Fruit fly (Drosophila melanogaster) whole organism, embryonic: Measurements from ENCODE around the gene Gs2.

Source experiments
- B-H2 ChIP-seq: fragments of 200-800 bp; sonication (Bioruptor generic); optimal IDR thresholded peaks from 2 replicates; lab custom pipeline; 2018; ENCODE audit warnings: missing biosample characterization, mild to moderate bottlenecking, missing genetic modification characterization
- Bdp1 ChIP-seq: fragments of 200-800 bp; sonication (Bioruptor generic); optimal IDR thresholded peaks from 3 replicates; lab custom pipeline; 2016; ENCODE audit warnings: missing biosample characterization, missing genetic modification characterization
- C15 ChIP-seq: fragments of 200-800 bp; sonication (Bioruptor generic); IDR thresholded peaks from 3 replicates; pipeline ENCODE4 v1.3.6; 2022; ENCODE audit warnings: missing biosample characterization, missing genetic modification characterization
- CG10209 ChIP-seq: fragments of 200-800 bp; sonication (Bioruptor generic); optimal IDR thresholded peaks from 3 replicates; lab custom pipeline; 2017; ENCODE audit warnings: missing biosample characterization, mild to moderate bottlenecking, missing genetic modification characterization, missing genetic modification reagents
- CG10366 ChIP-seq: fragments of 200-800 bp; sonication (Bioruptor generic); IDR thresholded peaks from 2 replicates; pipeline ENCODE4 v1.3.6; 2022; ENCODE audit warnings: missing biosample characterization, missing genetic modification characterization
- CG11093 ChIP-seq: fragments of 200-800 bp; sonication (Bioruptor generic); IDR thresholded peaks from 3 replicates; pipeline ENCODE4 v1.3.6; 2022; ENCODE audit warnings: missing biosample characterization, missing genetic modification characterization
- CG12104 ChIP-seq: fragments of 200-800 bp; sonication (Bioruptor generic); optimal IDR thresholded peaks from 3 replicates; lab custom pipeline; 2016; ENCODE audit warnings: missing biosample characterization, missing genetic modification characterization
- CG12659 ChIP-seq: fragments of 200-800 bp; sonication (Bioruptor generic); optimal IDR thresholded peaks from 3 replicates; lab custom pipeline; 2017; ENCODE audit warnings: mild to moderate bottlenecking, missing biosample characterization, missing genetic modification reagents, missing genetic modification characterization
- CG14014 ChIP-seq: fragments of 200-800 bp; sonication (Bioruptor generic); IDR thresholded peaks from 2 replicates; pipeline ENCODE4 v1.3.6; 2022; ENCODE audit warnings: missing biosample characterization, missing genetic modification characterization
- CG16815 ChIP-seq: fragments of 200-800 bp; sonication (Bioruptor generic); optimal IDR thresholded peaks from 3 replicates; lab custom pipeline; 2017; ENCODE audit warnings: missing biosample characterization, mild to moderate bottlenecking, missing genetic modification characterization
- CG17186 ChIP-seq: fragments of 200-800 bp; sonication (Bioruptor generic); optimal IDR thresholded peaks from 3 replicates; lab custom pipeline; 2017; ENCODE audit warnings: missing biosample characterization, missing genetic modification reagents, missing genetic modification characterization
- CG18262 ChIP-seq: fragments of 200-800 bp; optimal IDR thresholded peaks from 3 replicates; lab custom pipeline; 2019; ENCODE audit warnings: missing biosample characterization, mild to moderate bottlenecking, missing genetic modification characterization, moderate library complexity
- CG1832 ChIP-seq: fragments of 200-800 bp; sonication (Bioruptor generic); optimal IDR thresholded peaks from 2 replicates; lab custom pipeline; 2017; ENCODE audit warnings: missing biosample characterization, mild to moderate bottlenecking, missing genetic modification characterization, inconsistent platforms
- CG2712 ChIP-seq: fragments of 200-800 bp; optimal IDR thresholded peaks from 3 replicates; lab custom pipeline; 2019; ENCODE audit warnings: missing biosample characterization, mild to moderate bottlenecking, missing genetic modification characterization, moderate library complexity
- CG2889 ChIP-seq: fragments of 200-800 bp; sonication (Bioruptor generic); IDR thresholded peaks from 3 replicates; pipeline ENCODE4 v1.3.6; 2022; ENCODE audit warnings: missing biosample characterization, missing genetic modification characterization
- CG3281 ChIP-seq: fragments of 200-800 bp; sonication (Bioruptor generic); optimal IDR thresholded peaks from 3 replicates; lab custom pipeline; 2017; ENCODE audit warnings: missing biosample characterization, mild to moderate bottlenecking, missing genetic modification characterization
- CG5180 ChIP-seq: fragments of 200-800 bp; sonication (Bioruptor generic); optimal IDR thresholded peaks from 3 replicates; lab custom pipeline; 2017; ENCODE audit warnings: missing biosample characterization, missing genetic modification characterization, mild to moderate bottlenecking, moderate library complexity, missing genetic modification reagents
- CG6175 ChIP-seq: fragments of 200-800 bp; sonication (Bioruptor generic); IDR thresholded peaks from 3 replicates; pipeline ENCODE4 v1.3.6; 2022; ENCODE audit warnings: missing biosample characterization, missing genetic modification characterization
- CG6254 ChIP-seq: fragments of 200-800 bp; sonication (Bioruptor generic); optimal IDR thresholded peaks from 3 replicates; lab custom pipeline; 2017; ENCODE audit warnings: mild to moderate bottlenecking, missing biosample characterization, missing genetic modification reagents, missing genetic modification characterization
- CG7839 ChIP-seq: fragments of 200-800 bp; sonication (Bioruptor generic); optimal IDR thresholded peaks from 3 replicates; lab custom pipeline; 2018; ENCODE audit warnings: missing biosample characterization, mild to moderate bottlenecking, missing genetic modification characterization, moderate library complexity
- CG8281 ChIP-seq: fragments of 200-800 bp; sonication (Bioruptor generic); optimal IDR thresholded peaks from 2 replicates; lab custom pipeline; 2018; ENCODE audit warnings: missing biosample characterization, mild to moderate bottlenecking, missing genetic modification characterization, moderate library complexity
- Dll ChIP-seq: fragments of 200-800 bp; sonication (Bioruptor generic); IDR thresholded peaks from 4 replicates; pipeline ENCODE4 v1.3.6; 2022; ENCODE audit warnings: missing biosample characterization, missing genetic modification characterization; ENCODE audit not compliant: partially characterized antibody
- H15 ChIP-seq: fragments of 200-800 bp; sonication (Bioruptor generic); IDR thresholded peaks from 3 replicates; pipeline ENCODE4 v1.3.6; 2022; ENCODE audit warnings: missing biosample characterization, missing genetic modification characterization
- Hr39 ChIP-seq: fragments of >200 bp; optimal IDR thresholded peaks from 2 replicates; lab custom pipeline; 2017
- MBD-R2 ChIP-seq: fragments of 200-800 bp; sonication (Bioruptor generic); IDR thresholded peaks from 2 replicates; pipeline ENCODE4 v1.3.6; 2022; ENCODE audit warnings: missing biosample characterization, missing genetic modification characterization
- NC2β ChIP-seq: fragments of 200-800 bp; sonication (Bioruptor generic); optimal IDR thresholded peaks from 2 replicates; lab custom pipeline; 2016; ENCODE audit warnings: missing biosample characterization, missing genetic modification characterization
- Neu2 ChIP-seq: fragments of 200-800 bp; sonication (Bioruptor generic); optimal IDR thresholded peaks from 3 replicates; lab custom pipeline; 2016; ENCODE audit warnings: missing biosample characterization, missing genetic modification characterization, borderline replicate concordance
- Stat92E ChIP-seq, 3 experiments: fragments of >200 bp in 2 of 3; fragments of 200-800 bp in 1 of 3; sonication (Bioruptor generic) in 1 of 3; optimal IDR thresholded peaks; 2 replicates each; lab custom pipeline; 2017 to 2019; ENCODE audit warnings: missing biosample characterization in 3 of 3, missing genetic modification characterization in 3 of 3, mild to moderate bottlenecking in 1 of 3, moderate library complexity in 1 of 3
- TFAM ChIP-seq: fragments of 200-800 bp; sonication (Bioruptor generic); optimal IDR thresholded peaks from 2 replicates; lab custom pipeline; 2017; ENCODE audit warnings: missing biosample characterization, missing genetic modification characterization, inconsistent platforms
- Xrp1 ChIP-seq: fragments of 200-800 bp; sonication (Bioruptor generic); IDR thresholded peaks from 2 replicates; pipeline ENCODE4 v1.3.6; 2022; ENCODE audit warnings: missing biosample characterization, missing genetic modification characterization
- abd-A ChIP-seq: fragments of 200-800 bp; sonication (Bioruptor generic); optimal IDR thresholded peaks from 3 replicates; lab custom pipeline; 2019; ENCODE audit warnings: missing biosample characterization, mild to moderate bottlenecking, missing genetic modification characterization, moderate library complexity
- bcd ChIP-seq: fragments of 200-800 bp; sonication (Bioruptor generic); optimal IDR thresholded peaks from 2 replicates; lab custom pipeline; 2017; ENCODE audit warnings: missing biosample characterization, mild to moderate bottlenecking, missing genetic modification characterization
- bigmax ChIP-seq: fragments of 200-800 bp; sonication (Bioruptor generic); optimal IDR thresholded peaks from 2 replicates; lab custom pipeline; 2018; ENCODE audit warnings: missing biosample characterization, mild to moderate bottlenecking, missing genetic modification characterization
- crol ChIP-seq: fragments of 200-800 bp; sonication (Bioruptor generic); IDR thresholded peaks from 2 replicates; pipeline ENCODE4 v1.3.6; 2022; ENCODE audit warnings: missing biosample characterization, missing genetic modification characterization
- cwo ChIP-seq: fragments of 200-800 bp; sonication (Bioruptor generic); optimal IDR thresholded peaks from 3 replicates; lab custom pipeline; 2017; ENCODE audit warnings: missing biosample characterization, missing genetic modification characterization, mild to moderate bottlenecking, moderate library complexity, missing genetic modification reagents
- dm ChIP-seq: fragments of 200-800 bp; sonication (Bioruptor generic); optimal IDR thresholded peaks from 3 replicates; lab custom pipeline; 2016; ENCODE audit warnings: missing biosample characterization, missing genetic modification characterization
- fd96Cb ChIP-seq: fragments of 200-800 bp; sonication (Bioruptor generic); optimal IDR thresholded peaks from 2 replicates; lab custom pipeline; 2018; ENCODE audit warnings: missing biosample characterization, mild to moderate bottlenecking, missing genetic modification characterization, moderate library complexity
- her ChIP-seq: fragments of 200-800 bp; sonication (Bioruptor generic); optimal IDR thresholded peaks from 2 replicates; lab custom pipeline; 2016; ENCODE audit warnings: missing biosample characterization, missing genetic modification characterization
- jing ChIP-seq: fragments of 200-800 bp; sonication (Bioruptor generic); optimal IDR thresholded peaks from 2 replicates; lab custom pipeline; 2018; ENCODE audit warnings: missing biosample characterization, mild to moderate bottlenecking, missing genetic modification characterization
- kah ChIP-seq: fragments of 200-800 bp; sonication (Bioruptor generic); optimal IDR thresholded peaks from 2 replicates; lab custom pipeline; 2018; ENCODE audit warnings: missing biosample characterization, mild to moderate bottlenecking, missing genetic modification characterization
- nau ChIP-seq: fragments of 200-800 bp; sonication (Bioruptor generic); optimal IDR thresholded peaks from 3 replicates; lab custom pipeline; 2017; ENCODE audit warnings: missing biosample characterization, mild to moderate bottlenecking, missing genetic modification characterization, missing genetic modification reagents
- nerfin-1 ChIP-seq: fragments of 200-800 bp; sonication (Bioruptor generic); optimal IDR thresholded peaks from 3 replicates; lab custom pipeline; 2019; ENCODE audit warnings: missing biosample characterization, mild to moderate bottlenecking, missing genetic modification characterization, moderate library complexity
- otp ChIP-seq: fragments of 200-800 bp; sonication (Bioruptor generic); IDR thresholded peaks from 3 replicates; pipeline ENCODE4, ENCODE4 v1.3.6; 2022; ENCODE audit warnings: missing biosample characterization, missing genetic modification characterization
- p53 ChIP-seq: fragments of 200-800 bp; sonication (Bioruptor generic); optimal IDR thresholded peaks from 2 replicates; lab custom pipeline; 2016; ENCODE audit warnings: missing biosample characterization, missing genetic modification characterization
- pho ChIP-seq: fragments of 200-800 bp; sonication (Bioruptor generic); optimal IDR thresholded peaks from 2 replicates; lab custom pipeline; 2016; ENCODE audit warnings: missing biosample characterization, missing genetic modification characterization
- pita ChIP-seq: fragments of 200-800 bp; sonication (Bioruptor generic); optimal IDR thresholded peaks from 2 replicates; lab custom pipeline; 2017; ENCODE audit warnings: missing biosample characterization, mild to moderate bottlenecking, missing genetic modification characterization
- rib ChIP-seq: fragments of 200-800 bp; sonication (Bioruptor generic); IDR thresholded peaks from 2 replicates; pipeline ENCODE4 v1.3.6; 2022; ENCODE audit warnings: missing biosample characterization, missing genetic modification characterization
- sim ChIP-seq: fragments of 200-800 bp; sonication (Bioruptor generic); IDR thresholded peaks from 2 replicates; pipeline ENCODE4 v1.3.6; 2022; ENCODE audit warnings: missing biosample characterization, missing genetic modification characterization
- tna ChIP-seq: fragments of 200-800 bp; sonication (Bioruptor generic); IDR thresholded peaks from 2 replicates; pipeline ENCODE4 v1.3.6; 2022; ENCODE audit warnings: missing biosample characterization, missing genetic modification characterization; ENCODE audit not compliant: partially characterized antibody
- zfh1 ChIP-seq: fragments of 200-800 bp; sonication (Bioruptor generic); IDR thresholded peaks from 3 replicates; pipeline ENCODE4 v1.3.6; 2022; ENCODE audit warnings: missing biosample characterization, missing genetic modification characterization

Gs2 gene

DNA sequence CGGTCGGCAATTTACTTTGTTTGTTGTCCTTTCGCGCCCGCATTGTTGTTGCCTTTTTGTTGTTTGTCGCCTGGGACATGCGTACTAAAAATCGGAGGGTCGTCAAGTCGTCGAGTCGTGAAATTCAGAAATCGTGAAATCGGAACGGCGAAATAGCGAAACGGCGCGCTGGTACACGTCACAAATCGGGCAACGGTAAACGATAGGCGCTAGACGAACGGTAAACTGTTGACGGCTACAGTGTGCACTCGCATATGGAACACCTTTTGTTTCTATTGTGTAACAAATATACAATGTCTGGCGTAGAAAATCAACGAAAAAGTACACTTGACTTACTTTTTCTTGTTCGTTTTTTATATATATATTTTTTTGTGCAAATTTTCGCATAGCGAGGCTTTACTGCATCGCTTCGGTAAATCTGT lies 38.6 kb upstream of the Gs2 start (continued):
- TF ChIP-seq sim (GFP tag; lab: Robert Waterston, UW) (no peak), nau (peak; percentile 27), tna (GFP tag; lab: Robert Waterston, UW) (no peak), bcd (GFP tag; lab: Kevin White, UChicago) (peak; percentile 72), CG12104 (GFP tag; lab: Kevin White, UChicago) (no peak), jing (GFP tag; lab: Kevin White, UChicago) (no peak), CG7839 (tag; lab: Kevin White, UChicago) (peak; percentile 83), rib (peak; percentile 58; the same call in 1 of the 2 replicates), bigmax (GFP tag; lab: Kevin White, UChicago) (no peak), CG1832 (GFP tag; lab: Kevin White, UChicago) (no peak), H15 (peak; percentile 57; the same call in 1 of the 3 replicates), dm (GFP tag; lab: Kevin White, UChicago) (no peak), pho (GFP tag; lab: Kevin White, UChicago) (peak; percentile 56), CG6175 (0 out of 3 replicates have a peak, but pooled peaks have one; percentile 25), CG10366 (GFP tag; lab: Robert Waterston, UW) (peak; percentile 77), Xrp1 (GFP tag; lab: Robert Waterston, UW) (peak; percentile 69), abd-A (tag; lab: Kevin White, UChicago) (no peak), CG5180 (GFP tag; lab: Kevin White, UChicago) (no peak), CG14014 (peak; percentile 90), kah (GFP tag; lab: Kevin White, UChicago) (peak; percentile 2), CG11093 (peak; percentile 56; the same call in 1 of the 3 replicates), CG6254 (GFP tag; lab: Kevin White, UChicago) (no peak), zfh1 (GFP tag; lab: Robert Waterston, UW) (peak; percentile 45; the same call in 1 of the 3 replicates), crol (GFP tag; lab: Robert Waterston, UW) (no peak), C15 (GFP tag; lab: Robert Waterston, UW) (0 out of 3 replicates have a peak, but pooled peaks have one; percentile 49), p53 (no peak), fd96Cb (peak; percentile 36), cwo (GFP tag; lab: Kevin White, UChicago) (peak; percentile 67), CG17186 (GFP tag; lab: Kevin White, UChicago) (no peak), nerfin-1 (no peak), B-H2 (peak; percentile 58), CG8281 (peak; percentile 42), Neu2 (GFP tag; lab: Kevin White, UChicago) (no peak), Bdp1 (GFP tag; lab: Kevin White, UChicago) (peak; percentile 27), CG12659 (GFP tag; lab: Kevin White, UChicago) (peak; percentile 71), Stat92E (GFP tag; optimal IDR thresholded peaks at IDR 0.05; lab: Kevin White, UChicago) (no peak), CG10209 (GFP tag; lab: Kevin White, UChicago) (peak; percentile 40), MBD-R2 (GFP tag; lab: Robert Waterston, UW) (peak; percentile 68; the same call in 1 of the 2 replicates), CG2889 (GFP tag; lab: Robert Waterston, UW) (peak; percentile 65; the same call in 2 of the 3 replicates), Dll (no peak), CG2712 (tag; lab: Kevin White, UChicago) (peak; percentile 43), CG3281 (peak; percentile 79), TFAM (no peak), otp (no peak), her (GFP tag; lab: Kevin White, UChicago) (no peak), Hr39 (no peak), pita (GFP tag; lab: Kevin White, UChicago) (no peak), CG16815 (peak; percentile 18), CG18262 (tag; lab: Kevin White, UChicago) (peak; percentile 27), NC2β (no peak)
